Worm (Caenorhabditis elegans) whole organism, L3 larva: ENCODE measurements around the gene T05G5.1.

Experiments
- R02D3.7 ChIP-seq: fragments of 150-350 bp; optimal IDR thresholded peaks from 2 replicates; lab custom pipeline; 2014; ENCODE audit warnings: missing biosample characterization, missing genetic modification characterization
- aly-2 ChIP-seq: fragments of 150-350 bp; optimal IDR thresholded peaks from 2 replicates; lab custom pipeline; 2014; ENCODE audit warnings: missing biosample characterization, missing genetic modification characterization
- ama-1 ChIP-seq: fragments of 150-350 bp; optimal IDR thresholded peaks from 2 replicates; lab custom pipeline; 2018
- ceh-16 ChIP-seq: sonication (generic microtip); optimal IDR thresholded peaks from 2 replicates; lab custom pipeline; 2017; ENCODE audit warnings: missing biosample characterization, missing genetic modification characterization
- ceh-28 ChIP-seq: fragments of 150-350 bp; optimal IDR thresholded peaks from 2 replicates; lab custom pipeline; 2014; ENCODE audit warnings: missing biosample characterization, missing genetic modification reagents, missing genetic modification characterization
- daf-12 ChIP-seq: fragments of 150-350 bp; optimal IDR thresholded peaks from 2 replicates; lab custom pipeline; 2014; ENCODE audit warnings: missing biosample characterization, missing genetic modification reagents, missing genetic modification characterization
- egl-27 ChIP-seq: sonication (generic microtip); optimal IDR thresholded peaks from 4 replicates; lab custom pipeline; 2017; ENCODE audit warnings: missing biosample characterization, missing genetic modification reagents, missing genetic modification characterization
- egl-5 ChIP-seq: fragments of 150-350 bp; optimal IDR thresholded peaks from 2 replicates; lab custom pipeline; 2017; ENCODE audit warnings: missing biosample characterization, missing genetic modification reagents, missing genetic modification characterization, inconsistent platforms
- elt-2 ChIP-seq: sonication (generic microtip); optimal IDR thresholded peaks from 2 replicates; lab custom pipeline; 2016; ENCODE audit warnings: missing genetic modification reagents, mild to moderate bottlenecking, missing genetic modification characterization, missing compliant biosample characterization
- elt-3 ChIP-seq, 3 experiments: fragments of 150-350 bp in 1 of 3; sonication (generic microtip) in 2 of 3; optimal IDR thresholded peaks; 2 replicates in 2 of 3; 4 replicates in 1 of 3; lab custom pipeline; 2014 to 2017; ENCODE audit warnings: missing biosample characterization in 3 of 3, missing genetic modification characterization in 3 of 3
- eor-1 ChIP-seq, 2 experiments: fragments of 150-350 bp; optimal IDR thresholded peaks; 2 replicates each; lab custom pipeline; 2014 to 2018; ENCODE audit warnings: missing biosample characterization in 2 of 2, missing genetic modification characterization in 2 of 2
- fkh-10 ChIP-seq: sonication (generic microtip); optimal IDR thresholded peaks from 2 replicates; lab custom pipeline; 2017; ENCODE audit warnings: missing biosample characterization, missing genetic modification reagents, missing genetic modification characterization
- fkh-2 ChIP-seq: fragments of 150-350 bp; optimal IDR thresholded peaks from 2 replicates; lab custom pipeline; 2014; ENCODE audit warnings: missing biosample characterization, missing genetic modification reagents, missing genetic modification characterization
- fos-1 ChIP-seq: fragments of 150-350 bp; optimal IDR thresholded peaks from 2 replicates; lab custom pipeline; 2014; ENCODE audit warnings: missing biosample characterization, missing genetic modification characterization
- hmg-11 ChIP-seq: sonication (generic microtip); optimal IDR thresholded peaks from 2 replicates; lab custom pipeline; 2016; ENCODE audit warnings: missing genetic modification characterization, missing compliant biosample characterization
- jun-1 ChIP-seq: fragments of 150-350 bp; optimal IDR thresholded peaks from 2 replicates; lab custom pipeline; 2014; ENCODE audit warnings: missing biosample characterization, missing genetic modification reagents, missing genetic modification characterization
- lin-15B ChIP-seq: fragments of 150-350 bp; optimal IDR thresholded peaks from 2 replicates; lab custom pipeline; 2014; ENCODE audit warnings: missing biosample characterization, missing genetic modification characterization
- lin-39 ChIP-seq: fragments of 150-350 bp; optimal IDR thresholded peaks from 2 replicates; lab custom pipeline; 2018; ENCODE audit warnings: missing biosample characterization, missing genetic modification reagents, missing genetic modification characterization
- lsy-12 ChIP-seq: sonication (generic microtip); optimal IDR thresholded peaks from 2 replicates; lab custom pipeline; 2016; ENCODE audit warnings: mild to moderate bottlenecking, missing genetic modification characterization, missing compliant biosample characterization
- mdl-1 ChIP-seq: fragments of 150-350 bp; optimal IDR thresholded peaks from 2 replicates; lab custom pipeline; 2014; ENCODE audit warnings: missing biosample characterization, missing genetic modification characterization
- mml-1 ChIP-seq: fragments of 150-350 bp; sonication (generic microtip); optimal IDR thresholded peaks from 3 replicates; lab custom pipeline; 2014; ENCODE audit warnings: missing biosample characterization, missing genetic modification characterization
- nfya-1 ChIP-seq: sonication (generic microtip); optimal IDR thresholded peaks from 2 replicates; lab custom pipeline; 2017; ENCODE audit warnings: missing genetic modification characterization, mild to moderate bottlenecking, missing compliant biosample characterization, antibody characterized with exemption, moderate library complexity; ENCODE audit not compliant: insufficient read depth
- nhr-11 ChIP-seq: fragments of 150-350 bp; optimal IDR thresholded peaks from 2 replicates; lab custom pipeline; 2014; ENCODE audit warnings: missing biosample characterization, missing genetic modification characterization
- nhr-12 ChIP-seq: fragments of 150-350 bp; optimal IDR thresholded peaks from 2 replicates; lab custom pipeline; 2014; ENCODE audit warnings: missing biosample characterization, missing genetic modification characterization
- nhr-237 ChIP-seq: fragments of 150-350 bp; optimal IDR thresholded peaks from 2 replicates; lab custom pipeline; 2014; ENCODE audit warnings: missing biosample characterization, missing genetic modification characterization
- nhr-43 ChIP-seq: sonication (generic microtip); optimal IDR thresholded peaks from 2 replicates; lab custom pipeline; 2016; ENCODE audit warnings: mild to moderate bottlenecking, missing genetic modification characterization, missing compliant biosample characterization; ENCODE audit not compliant: poor library complexity, severe bottlenecking
- nhr-67 ChIP-seq: fragments of 150-350 bp; optimal IDR thresholded peaks from 2 replicates; lab custom pipeline; 2014; ENCODE audit warnings: missing biosample characterization, missing genetic modification characterization
- nhr-76 ChIP-seq: fragments of 150-350 bp; sonication (generic microtip); optimal IDR thresholded peaks from 5 replicates; lab custom pipeline; 2014; ENCODE audit warnings: missing biosample characterization, missing genetic modification characterization
- pha-4 ChIP-seq: fragments of 150-350 bp; optimal IDR thresholded peaks from 2 replicates; lab custom pipeline; 2014; ENCODE audit warnings: missing biosample characterization, missing genetic modification reagents, missing genetic modification characterization
- pqm-1 ChIP-seq: fragments of 150-350 bp; optimal IDR thresholded peaks from 2 replicates; lab custom pipeline; 2017; ENCODE audit warnings: missing biosample characterization, missing genetic modification characterization, inconsistent platforms
- sea-2 ChIP-seq: fragments of 150-350 bp; sonication (generic microtip); optimal IDR thresholded peaks from 4 replicates; lab custom pipeline; 2014; ENCODE audit warnings: missing biosample characterization, missing genetic modification reagents, missing genetic modification characterization
- skn-1 ChIP-seq: fragments of 150-350 bp; optimal IDR thresholded peaks from 2 replicates; lab custom pipeline; 2014; ENCODE audit warnings: missing biosample characterization, missing genetic modification characterization
- snpc-4 ChIP-seq: fragments of 150-350 bp; optimal IDR thresholded peaks from 2 replicates; lab custom pipeline; 2014; ENCODE audit warnings: missing biosample characterization, missing genetic modification characterization
- unc-39 ChIP-seq: sonication (generic microtip); optimal IDR thresholded peaks from 4 replicates; lab custom pipeline; 2017; ENCODE audit warnings: missing biosample characterization, missing genetic modification characterization
- unc-62 ChIP-seq: fragments of 150-350 bp; sonication (generic microtip); optimal IDR thresholded peaks from 4 replicates; lab custom pipeline; 2014; ENCODE audit warnings: missing biosample characterization, missing genetic modification reagents, missing genetic modification characterization
- zag-1 ChIP-seq: fragments of 150-350 bp; optimal IDR thresholded peaks from 2 replicates; lab custom pipeline; 2014; ENCODE audit warnings: missing biosample characterization, missing genetic modification characterization
- ztf-4 ChIP-seq: fragments of 150-350 bp; optimal IDR thresholded peaks from 2 replicates; lab custom pipeline; 2014; ENCODE audit warnings: missing biosample characterization, missing genetic modification characterization

The T05G5.1 gene

DNA sequence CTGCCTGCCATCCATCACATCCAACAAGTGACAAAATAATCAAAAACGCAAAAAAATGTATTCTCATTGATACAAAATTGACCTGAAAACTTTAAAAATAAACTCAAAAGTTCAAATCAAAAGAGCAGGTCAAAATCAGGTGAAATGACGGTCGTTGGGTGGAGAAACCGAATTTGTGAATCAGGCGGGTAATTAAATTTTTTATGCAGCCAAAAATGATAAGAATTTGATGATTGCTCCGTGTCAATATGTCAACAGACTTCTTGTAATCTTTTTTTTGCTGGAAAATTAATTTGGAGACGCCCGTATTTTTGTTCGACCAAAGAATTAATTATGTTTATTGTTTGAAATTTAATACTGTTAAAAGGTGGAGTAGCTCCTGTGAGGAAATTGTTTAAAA is 29.3 kb downstream of the T05G5.1 start, which contains the start of gene ncx-6:
Gene ncx-6 (minus strand): TSS at position 88 of the 400 bp plus-strand sequence.
- TF ChIP-seq nhr-11 (tag; lab: Kevin White, UChicago) (no peak), nhr-76 (no peak), lsy-12 (tag; lab: Kevin White, UChicago) (no peak), sea-2 (GFP tag; lab: Kevin White, UChicago) (no peak), aly-2 (tag; lab: Kevin White, UChicago) (no peak), eor-1 (tag; optimal IDR thresholded peaks at IDR 0.05; lab: Kevin White, UChicago) (no peak), egl-5 (tag; lab: Kevin White, UChicago) (no peak), nhr-237 (tag; lab: Kevin White, UChicago) (no peak), elt-3 (tag; optimal IDR thresholded peaks at IDR 0.05; lab: Kevin White, UChicago) (no peak), nhr-67 (no peak), skn-1 (tag; lab: Kevin White, UChicago) (no peak), elt-2 (tag; lab: Kevin White, UChicago) (peak; percentile 76), zag-1 (tag; lab: Kevin White, UChicago) (no peak), daf-12 (no peak), ama-1 (lab: Kevin White, UChicago) (no peak), pqm-1 (tag; lab: Kevin White, UChicago) (peak; percentile 0)

DNA sequence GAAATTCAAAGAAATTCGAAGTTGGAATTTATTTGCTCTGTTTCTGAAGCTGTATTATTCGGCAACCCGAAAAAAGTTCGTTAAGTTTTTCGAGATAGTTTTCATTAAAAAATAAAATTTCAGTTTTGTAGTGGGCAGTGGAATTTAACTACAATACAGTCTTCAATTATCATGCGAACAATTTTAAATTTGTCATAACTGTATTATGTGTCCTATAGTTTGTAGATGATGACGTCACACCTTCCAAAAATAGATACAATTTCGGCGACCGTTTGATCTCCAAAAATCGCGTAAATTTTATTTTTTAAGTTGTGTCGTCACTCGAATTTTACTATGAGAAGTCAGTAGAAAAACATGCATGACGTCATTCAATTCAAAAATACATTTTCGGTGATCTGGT is 30.0 kb downstream of the T05G5.1 start:
- TF ChIP-seq unc-39 (tag; lab: Kevin White, UChicago) = no peak
- no peak for TF ChIP-seq elt-2 (tag; lab: Kevin White, UChicago)
- no peak for TF ChIP-seq skn-1 (tag; lab: Kevin White, UChicago)
- TF ChIP-seq nhr-12 (tag; lab: Kevin White, UChicago) = no peak
- no peak for TF ChIP-seq fos-1 (tag; lab: Kevin White, UChicago)
- no peak for TF ChIP-seq lin-39
- TF ChIP-seq fkh-2 = no peak
- TF ChIP-seq lsy-12 (tag; lab: Kevin White, UChicago) = no peak
- TF ChIP-seq unc-62 (GFP tag; lab: Kevin White, UChicago) = no peak
- no peak for TF ChIP-seq mdl-1 (tag; lab: Kevin White, UChicago)
- no peak for TF ChIP-seq daf-12

DNA sequence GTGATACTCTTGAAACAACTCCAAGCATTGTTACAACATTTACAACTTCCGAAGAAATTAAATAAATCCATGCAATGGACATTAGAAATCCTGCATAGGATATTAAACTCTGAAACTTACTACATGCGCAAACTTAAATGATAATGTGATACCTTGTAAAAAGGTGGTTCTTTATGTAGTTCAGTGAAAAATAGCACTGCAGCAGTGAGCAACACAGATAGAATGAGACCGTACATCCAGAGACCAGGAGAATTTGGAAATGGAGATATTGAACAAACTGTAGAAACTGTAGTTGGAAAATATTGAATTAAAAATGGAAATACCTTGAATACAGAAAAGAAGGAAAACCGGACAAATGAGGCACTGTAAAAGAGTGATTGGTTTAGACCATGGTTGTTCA is 32.0 kb downstream of the T05G5.1 start:
- no peak for TF ChIP-seq nhr-12 (tag; lab: Kevin White, UChicago)
- no peak for TF ChIP-seq pqm-1 (tag; lab: Kevin White, UChicago)
- TF ChIP-seq snpc-4 (tag; lab: Kevin White, UChicago) = no peak
- no peak for TF ChIP-seq nhr-237 (tag; lab: Kevin White, UChicago)
- no peak for TF ChIP-seq unc-62 (GFP tag; lab: Kevin White, UChicago)
- TF ChIP-seq hmg-11 (tag; lab: Kevin White, UChicago) = no peak
- TF ChIP-seq nhr-76 = no peak

DNA sequence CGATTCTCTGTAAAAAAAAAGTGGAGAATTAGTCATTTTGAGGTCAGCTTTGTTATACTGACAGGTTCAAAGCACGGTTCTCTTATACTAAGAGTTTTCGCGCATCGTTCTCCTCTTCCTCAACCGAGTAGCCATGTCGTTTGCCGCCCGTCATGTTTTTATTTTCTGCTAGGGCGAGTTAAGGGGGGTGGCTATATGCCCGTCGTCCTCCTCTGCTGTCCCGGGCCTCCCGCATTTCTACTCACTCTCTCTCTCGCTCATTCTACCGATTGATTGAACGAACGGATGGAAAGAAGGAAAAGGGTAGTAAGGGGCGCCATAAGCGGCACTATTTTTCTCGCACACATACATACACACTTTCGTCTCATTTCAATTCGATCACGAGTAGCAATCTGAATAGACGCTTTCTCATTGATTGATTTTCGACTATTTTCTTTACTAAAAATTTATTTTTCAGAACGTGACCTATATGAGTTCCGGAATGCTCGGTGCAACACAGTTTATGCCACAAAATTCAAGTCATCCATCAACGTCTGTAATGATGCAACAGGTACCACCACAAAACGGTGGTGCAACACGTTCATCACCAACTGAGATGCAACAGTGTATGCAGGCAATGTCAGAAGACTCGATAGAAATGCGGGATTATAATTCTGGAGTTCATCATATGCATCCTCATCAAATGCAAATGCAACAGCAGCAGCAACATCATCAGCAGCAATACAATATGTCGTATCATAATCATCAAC is 37.8 kb downstream of the T05G5.1 start:
- TF ChIP-seq unc-62 (GFP tag; lab: Kevin White, UChicago) = no peak
- peak; percentile 18 for TF ChIP-seq egl-5 (tag; lab: Kevin White, UChicago)
- TF ChIP-seq lin-39 = peak; percentile 41

DNA sequence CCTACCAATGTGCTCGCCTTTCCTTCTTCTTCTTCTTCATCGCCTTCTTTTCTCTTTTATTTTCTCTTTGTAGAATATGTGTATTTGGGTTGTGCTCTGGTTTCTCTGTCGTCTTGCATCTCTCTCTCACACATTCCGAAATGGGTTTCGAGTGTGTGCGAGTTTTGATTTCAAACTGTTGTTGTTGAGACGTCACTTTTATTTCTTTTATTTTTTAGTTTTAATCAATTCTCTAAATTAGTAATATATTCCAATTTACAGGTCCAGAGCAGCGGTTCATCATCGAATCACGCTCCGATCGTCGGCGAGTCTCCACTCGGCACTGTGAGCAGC is 38.6 kb downstream of the T05G5.1 start:
- TF ChIP-seq nfya-1 = peak; percentile 22
- no peak for TF ChIP-seq fkh-10 (GFP tag; lab: Kevin White, UChicago)

DNA sequence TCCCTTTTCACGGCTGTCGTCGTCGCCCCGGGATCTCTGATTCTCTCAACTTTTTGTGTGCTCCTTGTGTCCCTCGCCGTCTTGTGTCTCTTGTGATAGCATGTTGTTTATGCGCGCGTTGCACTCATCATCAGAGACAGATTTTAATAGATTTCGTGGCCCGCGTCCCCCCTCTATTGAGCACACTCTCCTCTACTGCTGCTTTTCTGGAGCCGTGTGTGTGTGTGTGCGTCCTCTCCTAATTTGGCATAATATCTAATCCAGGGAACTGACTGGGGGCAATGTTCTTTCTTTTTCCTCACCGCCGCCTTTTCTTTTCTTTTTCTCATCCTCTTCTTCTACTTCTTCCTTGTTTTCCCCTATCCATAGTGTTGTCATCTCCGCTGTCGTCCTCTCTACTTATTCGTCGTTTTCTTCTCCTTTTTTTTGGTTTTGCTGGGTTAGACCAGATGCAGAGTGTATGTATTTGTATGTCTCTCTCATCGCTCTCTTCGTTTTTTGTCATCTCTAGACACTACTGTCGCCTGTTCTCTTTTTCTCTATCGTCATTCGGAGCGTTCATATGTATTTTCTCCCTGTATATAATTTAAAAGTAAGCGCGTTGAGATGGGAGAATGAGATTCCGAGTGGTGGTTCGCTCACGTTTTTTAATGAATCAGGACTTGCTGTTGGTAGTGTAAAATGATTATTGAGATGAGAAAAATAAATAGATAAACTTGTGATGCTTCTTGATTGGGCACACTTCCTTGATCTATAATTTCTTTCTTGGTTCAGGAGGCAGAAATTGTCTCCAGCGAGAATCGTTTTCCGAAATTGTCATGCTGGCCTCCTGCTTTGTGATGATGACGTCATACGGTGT is 39.2 kb downstream of the T05G5.1 start:
- no peak for TF ChIP-seq nhr-67
- peak; percentile 40 for TF ChIP-seq pha-4 (tag; lab: Kevin White, UChicago)
- peak; percentile 3 for TF ChIP-seq snpc-4 (tag; lab: Kevin White, UChicago)
- TF ChIP-seq jun-1 (tag; lab: Kevin White, UChicago) = peak; percentile 2
- no peak for TF ChIP-seq nhr-11 (tag; lab: Kevin White, UChicago)
- peak; percentile 33 for TF ChIP-seq mdl-1 (tag; lab: Kevin White, UChicago)
- TF ChIP-seq egl-27 (tag; lab: Kevin White, UChicago) = no peak
- no peak for TF ChIP-seq nhr-12 (tag; lab: Kevin White, UChicago)
- no peak for TF ChIP-seq ceh-16
- no peak for TF ChIP-seq unc-62 (GFP tag; lab: Kevin White, UChicago)
- no peak for TF ChIP-seq mml-1 (tag; lab: Kevin White, UChicago)
- TF ChIP-seq lin-15B (tag; lab: Kevin White, UChicago) = no peak
- TF ChIP-seq fkh-2 = no peak
- no peak for TF ChIP-seq nhr-43 (tag; lab: Kevin White, UChicago)
- peak; percentile 12 for TF ChIP-seq elt-2 (tag; lab: Kevin White, UChicago)
- TF ChIP-seq lin-39 = peak; percentile 75
- TF ChIP-seq R02D3.7 (tag; lab: Kevin White, UChicago) = no peak
- no peak for TF ChIP-seq ztf-4 (tag; lab: Kevin White, UChicago)
- no peak for TF ChIP-seq fos-1 (tag; lab: Kevin White, UChicago)
- TF ChIP-seq hmg-11 (tag; lab: Kevin White, UChicago) = peak; percentile 49
- TF ChIP-seq unc-39 (tag; lab: Kevin White, UChicago) = no peak
- TF ChIP-seq aly-2 (tag; lab: Kevin White, UChicago) = no peak
- TF ChIP-seq lsy-12 (tag; lab: Kevin White, UChicago) = no peak
- TF ChIP-seq fkh-10 (GFP tag; lab: Kevin White, UChicago) = no peak
- TF ChIP-seq ceh-28 (tag; lab: Kevin White, UChicago) = no peak
